Fruit fly (Drosophila melanogaster): ENCODE data around the gene Axn.
A peak's percentile ranks its signal among the peaks of the same experiment; 100 is the strongest.

Axn gene

DNA sequence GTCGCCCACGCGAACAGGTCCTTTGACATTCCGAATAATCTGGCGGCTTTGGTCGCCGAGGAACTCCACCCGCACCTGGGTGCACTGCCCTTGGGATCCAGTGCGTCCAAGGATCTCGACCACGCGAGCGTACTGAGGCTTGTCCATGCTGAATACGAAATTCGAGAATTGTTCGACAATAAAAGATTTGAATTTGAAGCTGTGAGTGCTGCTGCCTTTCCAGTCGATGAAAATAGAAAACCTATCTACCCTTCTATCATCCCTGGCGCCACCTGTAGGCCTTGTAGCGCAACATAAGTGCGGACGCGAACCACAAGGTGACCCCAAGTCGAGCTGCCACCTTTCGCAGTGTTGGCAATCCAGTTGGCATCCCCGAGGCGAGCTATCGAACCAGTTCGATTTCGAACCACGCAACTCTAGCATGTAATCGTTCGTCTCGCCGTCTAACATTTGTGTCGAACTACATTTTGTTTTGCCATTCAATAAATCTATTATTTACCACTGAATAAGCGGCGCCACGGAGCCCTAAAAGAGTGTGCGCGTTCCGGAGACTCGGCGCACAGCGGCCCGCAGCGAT is at the start of gene Axn, which contains the start of gene RpS28a:
Gene Axn (plus strand): TSS at position 391 of the 577 bp plus-strand sequence.
Gene RpS28a (minus strand): TSS at position 197 of the 577 bp plus-strand sequence.
- TF ChIP-seq CG8478 (optimal IDR thresholded peaks at IDR 0.05), result no peak
- peak; percentile 99 to 100 for TF ChIP-seq CTCF (optimal IDR thresholded peaks at IDR 0.05)

DNA sequence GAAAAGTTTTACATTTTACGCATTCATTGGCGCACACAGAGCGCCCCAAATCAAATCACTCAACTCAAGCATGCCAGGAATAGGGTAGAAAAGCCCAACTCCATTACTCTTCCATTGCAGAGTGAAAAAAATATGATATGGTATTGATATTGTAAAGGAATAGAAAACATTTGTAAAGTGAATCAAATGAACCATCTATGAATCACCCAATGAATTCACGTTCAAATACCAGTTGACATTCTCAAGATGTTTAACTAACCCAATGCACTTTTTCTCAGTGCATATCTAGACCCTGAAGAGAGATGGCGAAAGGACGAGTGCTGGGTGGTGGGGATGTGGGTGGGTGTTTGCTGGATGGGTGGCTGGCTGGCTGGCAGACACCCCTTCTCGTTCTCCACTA is 44.0 kb upstream of the Axn start:
- TF ChIP-seq CG8478 (optimal IDR thresholded peaks at IDR 0.05) (no peak), CTCF (optimal IDR thresholded peaks at IDR 0.05) (no peak)

DNA sequence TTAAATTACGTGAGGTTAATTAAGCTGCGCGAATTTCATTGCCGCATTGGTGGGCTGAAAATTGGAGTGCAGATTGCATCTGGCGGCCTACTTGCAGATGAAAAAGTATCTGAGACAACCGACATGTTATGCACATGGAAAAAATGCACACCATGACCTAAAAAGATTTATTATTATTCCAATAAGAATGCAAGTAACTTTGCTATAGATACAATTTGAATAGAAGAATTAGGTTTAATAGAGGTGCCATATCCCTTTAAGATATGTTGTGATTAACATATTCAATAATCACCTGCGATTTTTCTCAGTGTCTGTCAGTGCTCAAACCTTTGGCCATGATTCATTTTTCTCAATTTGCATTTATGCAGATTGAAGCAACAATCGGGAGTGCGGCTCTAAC is 41.2 kb upstream of the Axn start:
- no peak for TF ChIP-seq CG8478 (optimal IDR thresholded peaks at IDR 0.05)
- TF ChIP-seq CTCF (optimal IDR thresholded peaks at IDR 0.05), result no peak

DNA sequence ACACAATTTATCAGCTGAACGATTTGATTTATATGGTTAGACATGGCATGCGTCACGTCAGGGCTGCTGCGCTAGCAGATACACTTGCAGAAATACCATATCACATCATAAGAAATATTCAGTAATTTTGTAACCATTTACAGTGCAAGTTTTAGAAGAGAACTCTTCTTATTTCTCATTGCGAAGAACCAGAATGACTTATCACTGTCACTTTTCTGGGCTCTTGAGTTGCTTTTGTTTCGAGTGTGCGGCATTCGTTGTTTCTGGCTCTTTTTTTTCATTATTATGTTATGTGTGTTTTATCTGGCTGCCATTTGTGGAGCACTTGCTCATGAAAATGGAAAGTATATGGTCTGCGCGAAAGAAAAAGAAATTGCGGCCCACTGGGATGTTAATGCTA is 40.6 kb upstream of the Axn start:
- TF ChIP-seq CTCF (optimal IDR thresholded peaks at IDR 0.05) (no peak), CG8478 (optimal IDR thresholded peaks at IDR 0.05) (no peak)

DNA sequence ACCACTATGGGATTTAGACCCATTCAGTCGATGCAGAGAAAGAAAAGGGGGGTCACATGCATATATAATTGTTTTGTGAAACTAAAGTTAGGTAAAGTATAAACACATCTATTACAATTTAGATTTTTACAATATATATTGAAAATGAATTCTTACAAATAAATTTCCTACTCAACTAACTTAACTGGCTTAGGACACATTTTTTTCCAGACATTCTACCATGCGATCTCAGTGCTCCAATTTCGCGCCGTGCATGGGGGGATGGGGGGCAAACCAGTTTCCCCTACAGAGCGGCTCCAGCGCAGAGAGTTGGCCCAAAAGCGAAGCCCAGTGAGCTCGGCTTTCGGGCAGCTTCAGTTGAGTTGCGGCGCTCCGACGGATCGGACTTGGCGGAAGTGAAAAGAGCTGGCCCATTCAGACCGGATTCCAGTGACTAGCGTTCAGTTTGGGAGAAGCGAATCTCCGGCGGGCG is 39.5 kb upstream of the Axn start, which contains the start of gene CG7896:
Gene CG7896 (plus strand): TSS at position 354 of the 472 bp plus-strand sequence.
- TF ChIP-seq CTCF (optimal IDR thresholded peaks at IDR 0.05) (no peak), CG8478 (optimal IDR thresholded peaks at IDR 0.05) (no peak)

DNA sequence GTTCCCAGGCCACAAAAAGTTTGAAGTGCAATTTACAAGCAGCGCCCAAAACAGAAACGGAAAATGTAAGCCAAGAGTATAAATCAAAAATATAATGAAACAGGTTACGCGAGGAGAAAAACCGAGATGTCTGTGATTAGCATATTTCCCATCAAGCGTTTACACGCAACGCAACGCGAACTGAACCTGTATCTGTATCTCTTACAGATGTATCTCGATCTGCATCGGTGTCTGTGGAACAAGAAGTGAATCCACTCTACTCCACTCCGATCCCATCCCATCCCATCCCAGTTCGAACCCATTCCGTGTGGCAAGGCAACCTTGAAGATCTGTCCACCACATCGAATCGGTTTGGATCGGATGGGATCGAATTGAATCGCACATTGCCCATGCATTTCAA is 38.8 kb upstream of the Axn start:
- no peak for TF ChIP-seq CG8478 (optimal IDR thresholded peaks at IDR 0.05)
- TF ChIP-seq CTCF (optimal IDR thresholded peaks at IDR 0.05), result no peak

DNA sequence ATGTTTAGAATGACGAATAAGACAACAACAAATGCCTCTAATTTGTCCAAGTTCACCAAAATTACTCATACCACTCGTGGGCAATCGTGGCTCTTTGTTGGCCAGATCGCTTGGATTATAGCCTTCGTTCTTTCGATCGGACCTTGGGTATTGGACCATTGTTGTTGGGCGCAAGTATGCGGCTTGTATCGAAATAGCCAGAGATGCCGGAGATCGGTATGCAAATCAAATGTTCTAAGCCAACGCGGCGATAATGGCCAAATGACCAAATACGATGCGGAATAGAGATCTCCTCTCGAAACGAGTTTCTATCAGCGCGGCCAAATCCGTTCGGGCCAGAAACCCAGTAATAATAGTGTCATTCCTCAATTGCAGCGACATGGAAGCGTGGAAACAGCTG is 37.4 kb upstream of the Axn start:
- no peak for TF ChIP-seq CG8478 (optimal IDR thresholded peaks at IDR 0.05)
- TF ChIP-seq CTCF (optimal IDR thresholded peaks at IDR 0.05), result no peak

DNA sequence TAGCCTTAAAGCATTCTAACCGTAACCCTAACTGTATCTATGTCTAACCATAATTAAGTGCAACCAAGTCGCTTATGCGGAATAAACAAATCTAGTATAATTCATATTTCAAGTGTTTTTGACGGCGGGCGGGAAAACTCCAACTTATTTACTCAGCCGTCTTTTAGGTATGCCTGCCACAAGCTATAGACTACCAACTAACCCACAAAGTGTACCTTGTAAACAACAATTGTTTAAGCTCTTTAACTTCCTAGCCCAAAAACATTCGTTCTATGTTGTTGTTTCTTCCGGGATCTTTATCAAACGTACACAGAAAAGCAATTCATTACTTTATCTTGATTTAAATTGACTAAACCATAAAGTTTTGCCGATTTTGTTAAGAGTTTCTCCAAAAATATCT is 32.0 kb upstream of the Axn start:
- TF ChIP-seq CG8478 (optimal IDR thresholded peaks at IDR 0.05), result no peak
- TF ChIP-seq CTCF (optimal IDR thresholded peaks at IDR 0.05), result no peak

DNA sequence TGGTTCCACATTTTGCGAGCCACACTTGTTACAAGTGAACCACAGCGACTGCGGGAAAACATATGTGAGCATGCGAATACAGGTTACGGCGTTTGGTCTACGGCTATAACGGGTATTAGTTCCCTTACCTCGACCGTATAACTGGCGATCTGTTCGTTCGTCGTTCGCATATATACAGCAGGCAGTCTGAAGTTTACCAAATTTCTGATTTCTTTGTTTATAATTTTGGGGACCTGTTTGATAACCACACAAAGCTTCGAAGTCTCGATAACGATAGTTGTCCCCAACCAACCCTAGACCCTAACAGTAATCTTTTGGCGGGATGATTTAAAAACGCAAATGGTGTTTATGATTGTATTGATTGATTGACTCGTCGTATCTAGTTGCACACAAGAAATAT is 29.5 kb upstream of the Axn start, which contains the start of gene Acph-1:
Gene Acph-1 (minus strand): TSS at position 278 of the 400 bp plus-strand sequence.
- TF ChIP-seq CG8478 (optimal IDR thresholded peaks at IDR 0.05) (no peak), CTCF (optimal IDR thresholded peaks at IDR 0.05) (no peak)

DNA sequence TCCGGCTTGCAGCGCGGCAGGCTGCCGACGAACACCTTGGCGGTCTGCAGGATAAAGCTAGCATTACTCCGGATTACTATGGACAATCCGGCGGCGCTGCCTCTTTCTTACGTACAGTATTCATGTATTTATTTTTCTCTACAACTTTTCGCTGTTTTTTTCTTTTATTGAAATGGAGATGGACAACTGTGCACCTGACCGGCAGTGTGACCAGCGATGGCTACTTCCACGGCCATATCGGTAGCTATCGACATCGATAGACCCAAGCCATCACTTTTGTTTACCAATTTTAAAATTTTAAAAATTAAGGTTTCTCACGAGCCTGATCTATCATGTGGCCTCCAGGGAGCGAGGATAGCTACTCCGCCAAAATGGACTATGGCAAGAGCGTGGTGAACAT is 27.6 kb upstream of the Axn start, which contains the start of the genes CG7903 and Sas-6:
Gene CG7903 (minus strand): TSS at position 197 of the 400 bp plus-strand sequence.
Gene Sas-6 (plus strand): TSS at position 323 of the 400 bp plus-strand sequence.
- TF ChIP-seq CG8478 (optimal IDR thresholded peaks at IDR 0.05), result no peak

DNA sequence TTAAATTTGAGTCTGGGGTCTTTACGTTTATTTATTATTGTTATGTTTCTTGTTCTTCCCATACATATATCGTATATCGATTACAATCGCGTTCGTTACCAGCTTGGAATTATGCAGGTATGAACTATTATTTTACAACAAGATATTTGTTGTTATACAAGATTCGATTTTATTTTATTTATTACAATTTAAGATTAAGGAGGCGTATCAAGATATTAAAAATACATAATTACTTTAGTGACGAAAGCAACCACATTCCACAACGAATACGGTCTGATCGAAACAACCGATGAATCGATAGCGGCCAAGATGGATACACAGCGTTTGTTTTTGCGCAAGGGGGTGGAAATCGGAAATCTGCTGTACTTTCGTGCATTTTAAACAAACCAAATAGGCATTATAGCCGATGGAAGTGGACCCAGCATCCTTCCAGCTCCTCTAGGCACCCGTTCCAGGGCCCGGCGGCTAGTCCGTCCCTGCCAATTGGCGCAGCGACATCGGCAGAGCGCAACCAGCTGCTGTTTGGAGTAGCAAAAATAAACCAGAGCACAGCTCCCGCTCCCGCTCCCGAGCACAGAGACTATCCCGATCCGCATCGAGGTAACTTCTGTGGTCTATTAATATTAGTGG is 24.9 kb upstream of the Axn start, which contains the start of the genes CG15525 and CG11504:
Gene CG15525 (minus strand): TSS at position 70 of the 630 bp plus-strand sequence.
Gene CG11504 (plus strand): TSS at position 294 of the 630 bp plus-strand sequence.
- TF ChIP-seq CG8478 (optimal IDR thresholded peaks at IDR 0.05), result no peak
- no peak for TF ChIP-seq CTCF (optimal IDR thresholded peaks at IDR 0.05)

DNA sequence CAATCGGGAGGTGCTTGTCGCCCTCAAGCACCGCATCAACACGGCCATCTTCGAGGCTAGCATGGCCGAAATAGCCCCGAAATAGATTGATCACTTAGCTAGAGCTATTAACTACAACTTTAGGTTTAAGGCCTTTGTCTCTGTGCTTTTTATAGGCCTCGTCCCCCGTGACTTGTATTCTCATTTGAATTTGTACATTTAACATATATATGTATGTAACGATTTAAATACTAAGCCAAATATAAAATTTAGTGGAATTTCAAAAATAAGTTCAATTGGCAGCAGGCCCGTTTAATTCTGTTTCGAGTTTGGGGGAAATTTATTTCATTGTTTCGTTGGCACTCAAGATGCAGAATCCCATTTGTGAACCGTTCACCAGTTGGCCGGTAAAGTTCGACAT is 23.1 kb upstream of the Axn start, which contains the start of gene CG34298:
Gene CG34298 (plus strand): TSS at position 301 of the 400 bp plus-strand sequence.
- no peak for TF ChIP-seq CG8478 (optimal IDR thresholded peaks at IDR 0.05)
- no peak for TF ChIP-seq CTCF (optimal IDR thresholded peaks at IDR 0.05)

DNA sequence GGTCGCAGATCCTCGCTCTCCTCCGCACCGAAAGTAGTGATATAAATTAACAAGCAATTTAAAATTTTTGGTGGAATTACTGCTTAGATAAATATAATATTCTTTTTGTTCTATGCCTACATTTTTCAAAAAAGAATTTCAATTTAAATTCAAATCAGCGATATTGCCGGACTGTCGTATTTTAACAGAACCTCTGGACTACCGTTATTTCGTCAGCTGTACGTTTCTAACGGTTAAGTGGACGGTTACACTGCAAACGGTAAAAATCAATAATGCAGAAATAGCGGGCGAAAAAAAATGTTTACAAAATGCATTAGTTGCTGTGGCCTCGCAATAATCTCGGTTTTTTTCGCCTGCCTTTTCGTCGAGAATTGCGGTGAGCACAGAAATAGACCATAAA is 22.4 kb upstream of the Axn start, which contains the start of gene Tace:
Gene Tace (plus strand): TSS at position 245 of the 400 bp plus-strand sequence.
- TF ChIP-seq CTCF (optimal IDR thresholded peaks at IDR 0.05) (peak in 1 of 2 experiments; percentile 21), CG8478 (optimal IDR thresholded peaks at IDR 0.05) (no peak)

DNA sequence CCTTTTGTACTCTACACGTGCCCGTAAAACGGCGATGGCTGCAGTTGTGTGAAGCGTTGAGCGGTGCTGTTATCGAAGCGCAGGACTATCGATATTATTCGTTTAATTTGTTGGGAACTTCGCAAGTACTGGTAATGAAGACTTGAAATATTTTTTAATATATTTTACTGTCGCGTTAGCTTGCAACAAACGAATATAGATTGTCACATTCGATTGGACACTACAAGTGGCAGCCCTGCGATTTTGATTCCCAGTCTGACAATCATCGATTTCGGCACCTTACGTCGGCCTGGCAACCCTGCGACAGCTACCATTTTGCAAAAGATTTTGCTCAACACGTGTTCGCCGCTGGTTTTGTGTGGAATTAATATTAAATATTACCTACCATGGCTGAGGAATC is 18.0 kb upstream of the Axn start, which contains the start of the genes Nlp and Nph:
Gene Nlp (plus strand): TSS at position 138 of the 400 bp plus-strand sequence.
Gene Nph (minus strand): TSS at position 214 of the 400 bp plus-strand sequence.
- TF ChIP-seq CG8478 (optimal IDR thresholded peaks at IDR 0.05) (no peak), CTCF (optimal IDR thresholded peaks at IDR 0.05) (peak in 1 of 2 experiments; percentile 2)

DNA sequence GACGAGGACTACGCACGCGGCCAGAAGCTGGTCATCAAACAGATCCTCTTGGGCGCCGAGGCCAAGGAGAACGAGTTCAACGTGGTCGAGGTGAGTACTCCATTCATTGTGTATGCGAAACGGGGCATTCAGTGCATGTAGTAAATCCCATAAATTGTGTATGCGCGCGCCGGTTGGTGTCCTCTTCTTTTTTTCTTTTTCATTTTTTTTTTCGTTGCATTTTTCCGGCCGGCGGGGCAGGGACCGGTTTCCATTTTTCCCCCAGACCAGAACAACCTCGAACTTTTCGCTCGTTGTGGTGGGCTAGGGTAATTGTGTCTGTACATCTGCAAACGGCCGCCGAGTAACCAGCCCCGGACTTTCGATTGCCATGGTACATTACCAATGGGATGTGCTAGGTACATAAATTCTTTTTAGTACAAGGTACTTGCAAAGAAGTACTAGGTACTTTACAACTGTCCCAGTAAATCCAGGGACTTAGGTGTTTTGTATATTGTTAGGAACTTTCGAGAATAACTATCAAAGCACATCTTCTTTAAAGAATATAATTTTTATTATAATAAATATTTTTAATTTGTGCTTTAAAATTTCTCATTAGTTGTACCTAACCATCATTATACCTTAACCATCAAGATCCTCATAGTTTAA is 17.2 kb upstream of the Axn start:
- TF ChIP-seq CTCF (optimal IDR thresholded peaks at IDR 0.05), result no peak
- no peak for TF ChIP-seq CG8478 (optimal IDR thresholded peaks at IDR 0.05)

All from S2 (cell line).